Fruit fly (Drosophila melanogaster) S2 (cell line): Measurements from ENCODE around the gene CG14907.
A peak's percentile ranks its signal among the peaks of the same experiment; 100 is the strongest.

Experiments
- CG8478 ChIP-seq: fragments of >200 bp; optimal IDR thresholded peaks from 2 replicates; lab custom pipeline; 2018
- CTCF ChIP-seq, 2 experiments: fragments of >200 bp; optimal IDR thresholded peaks; 2 replicates each; lab custom pipeline; 2018

The CG14907 gene

DNA sequence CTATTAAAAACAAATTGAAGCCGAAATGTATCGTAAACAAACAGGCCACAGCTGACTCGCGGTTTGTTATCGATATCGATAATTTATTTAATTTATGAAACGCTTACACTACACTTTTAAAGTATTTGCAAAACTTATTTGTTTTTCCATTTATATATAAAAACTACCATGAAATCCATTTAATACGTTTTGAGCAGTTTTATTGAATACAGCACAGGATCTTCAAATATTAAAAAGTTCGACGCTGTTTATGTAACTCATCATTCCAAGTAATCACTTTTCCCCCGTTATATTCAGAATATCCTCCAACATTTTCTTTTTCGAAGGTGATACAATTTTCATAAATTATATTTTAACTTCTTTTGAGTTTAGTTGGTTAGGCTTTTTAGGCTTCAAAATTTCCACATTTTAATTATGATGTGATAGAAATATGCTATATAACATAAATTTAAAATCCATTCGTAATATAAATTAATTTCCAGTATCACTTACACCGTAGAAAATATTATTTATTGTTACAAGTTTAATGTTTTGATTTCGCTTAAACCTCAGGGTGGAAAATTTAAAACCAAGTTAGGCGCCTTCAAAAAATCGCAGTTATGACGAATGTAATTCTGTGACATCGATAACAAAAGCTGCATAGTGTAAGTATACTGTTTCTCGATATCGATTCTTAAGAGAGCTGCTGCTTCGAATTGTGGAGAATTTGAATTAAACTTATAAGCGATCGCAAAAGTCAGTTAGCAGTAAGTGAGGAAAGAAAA is 5.0 kb downstream of the CG14907 start, which contains the start of the genes CG10324 and CCT3:
Gene CG10324, minus strand, starts transcription at position 53 of the 764 bp plus-strand sequence.
Gene CCT3, plus strand, starts transcription at position 654 of the 764 bp plus-strand sequence.
- TF ChIP-seq CG8478 (lab: Kevin White, UChicago) (no peak), CTCF (optimal IDR thresholded peaks at IDR 0.05; lab: Kevin White, UChicago) (no peak)

dm6 chr3R:16643591-16643990 is 8.5 kb downstream of the CG14907 start, which contains the start of gene Arl6IP1:
Gene Arl6IP1 (plus strand): TSS chr3R:16643605.
- no peak for TF ChIP-seq CG8478 (lab: Kevin White, UChicago)

DNA sequence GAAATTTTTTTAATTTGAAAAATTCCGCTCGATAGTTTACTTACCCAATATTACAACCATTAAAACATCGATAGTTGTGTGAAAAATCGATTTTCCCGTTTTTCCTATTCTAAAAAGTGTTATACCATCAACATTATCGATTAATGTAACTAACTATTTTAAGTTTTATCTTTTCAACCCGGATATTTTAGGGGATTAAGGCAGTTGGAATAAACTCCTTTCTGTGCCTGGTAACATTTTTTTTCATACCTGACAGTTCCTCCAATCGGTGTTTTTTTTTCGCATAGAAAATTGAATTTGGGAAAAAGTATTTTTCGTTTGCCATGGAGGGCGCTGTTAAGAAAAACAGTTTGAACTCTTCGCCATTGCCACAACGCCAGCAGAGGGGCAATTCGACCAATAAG is 12.1 kb downstream of the CG14907 start, which contains the start of gene nonA-l:
Gene nonA-l, plus strand, starts transcription at position 201 of the 404 bp plus-strand sequence.
- no peak for TF ChIP-seq CG8478 (lab: Kevin White, UChicago)
- peak in 1 of 2 experiments; percentile 22 for TF ChIP-seq CTCF (optimal IDR thresholded peaks at IDR 0.05; lab: Kevin White, UChicago)

DNA sequence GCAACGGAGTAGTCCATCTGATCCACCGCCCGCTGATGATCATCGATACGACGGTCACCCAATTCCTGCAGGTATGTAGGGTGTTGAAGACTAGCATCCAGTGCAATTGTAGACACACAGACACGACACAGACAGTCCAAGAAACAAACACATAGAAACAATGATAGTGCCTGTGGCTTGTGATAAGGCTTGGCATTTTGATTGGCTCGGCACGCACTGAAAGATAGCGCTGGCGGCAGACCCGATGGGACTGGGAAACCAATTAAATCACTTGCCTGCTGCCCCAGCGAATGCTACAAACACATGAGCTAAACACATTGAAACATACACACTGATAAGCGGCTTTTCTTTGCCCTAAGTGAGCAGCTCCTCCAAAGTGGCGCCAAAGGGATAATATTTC is 19.4 kb downstream of the CG14907 start:
- no peak for TF ChIP-seq CG8478 (lab: Kevin White, UChicago)

DNA sequence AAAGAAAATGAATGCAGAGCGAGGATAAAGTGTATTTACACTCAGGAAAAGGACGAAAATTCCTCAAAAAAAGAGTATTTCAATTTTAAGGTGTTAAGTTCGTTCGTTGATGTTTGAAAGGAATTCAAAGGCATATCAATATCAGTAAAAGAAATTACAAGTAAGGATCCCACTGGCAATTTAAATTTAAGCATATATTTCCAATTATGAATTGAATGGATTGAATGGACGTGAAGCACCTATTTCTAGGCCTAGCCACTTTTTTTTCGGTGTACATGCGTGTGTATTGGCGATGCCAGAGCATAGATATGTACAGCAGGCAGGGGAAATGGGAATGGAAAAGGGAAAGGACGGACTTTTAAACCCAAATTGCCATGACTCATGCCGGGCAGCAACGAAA is 21.6 kb downstream of the CG14907 start:
- TF ChIP-seq CTCF (optimal IDR thresholded peaks at IDR 0.05; lab: Kevin White, UChicago): no peak
- TF ChIP-seq CG8478 (lab: Kevin White, UChicago): no peak

dm6 chr3R:16626899-16627432 is 25.2 kb downstream of the CG14907 start:
- TF ChIP-seq CTCF (optimal IDR thresholded peaks at IDR 0.05; lab: Kevin White, UChicago) (no peak), CG8478 (lab: Kevin White, UChicago) (no peak)

dm6 chr3R:16625844-16626430 is 26.2 kb downstream of the CG14907 start:
- TF ChIP-seq CTCF (optimal IDR thresholded peaks at IDR 0.05; lab: Kevin White, UChicago) (no peak), CG8478 (lab: Kevin White, UChicago) (no peak)

DNA sequence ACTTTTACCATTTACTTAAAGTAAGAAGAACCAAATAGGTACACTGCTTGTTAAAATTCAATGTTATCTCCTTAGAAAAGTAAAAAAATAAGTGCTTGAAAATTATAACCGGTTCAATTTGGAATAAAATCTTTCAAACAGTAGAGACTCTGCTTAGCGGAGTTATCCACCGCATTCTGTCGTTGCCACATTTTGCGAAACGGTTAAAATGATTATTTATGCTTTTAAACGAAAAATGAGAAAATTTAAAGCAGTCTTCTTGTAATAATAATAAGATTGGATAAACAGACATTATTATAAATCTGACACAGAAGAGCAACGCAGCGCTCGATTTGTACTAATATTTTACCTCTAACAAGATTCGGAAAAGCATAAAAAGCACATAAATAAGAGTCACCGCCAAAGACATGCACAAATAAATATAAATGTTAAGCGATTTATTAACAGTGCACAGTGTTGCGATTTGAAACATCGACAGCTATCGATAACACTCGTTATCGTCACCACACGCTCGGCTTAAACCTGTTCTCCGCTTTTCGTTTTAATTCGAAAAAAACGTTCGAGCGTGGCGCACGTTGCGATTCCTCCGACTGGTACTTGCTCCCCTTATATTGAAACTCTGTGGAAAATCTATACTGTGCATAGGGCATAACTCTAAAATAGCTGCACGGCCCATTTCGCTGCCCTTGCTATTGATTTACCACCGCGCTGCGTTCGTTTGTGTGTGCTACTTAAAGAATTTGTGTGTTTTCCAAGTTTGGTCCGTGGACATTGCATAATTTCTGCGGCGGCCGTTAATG is 27.2 kb downstream of the CG14907 start, which contains the start of gene Fas1:
Gene Fas1, plus strand, starts transcription at position 489 of the 800 bp plus-strand sequence.
- TF ChIP-seq CG8478 (lab: Kevin White, UChicago) (no peak), CTCF (optimal IDR thresholded peaks at IDR 0.05; lab: Kevin White, UChicago) (peak; percentile 45 to 66)

DNA sequence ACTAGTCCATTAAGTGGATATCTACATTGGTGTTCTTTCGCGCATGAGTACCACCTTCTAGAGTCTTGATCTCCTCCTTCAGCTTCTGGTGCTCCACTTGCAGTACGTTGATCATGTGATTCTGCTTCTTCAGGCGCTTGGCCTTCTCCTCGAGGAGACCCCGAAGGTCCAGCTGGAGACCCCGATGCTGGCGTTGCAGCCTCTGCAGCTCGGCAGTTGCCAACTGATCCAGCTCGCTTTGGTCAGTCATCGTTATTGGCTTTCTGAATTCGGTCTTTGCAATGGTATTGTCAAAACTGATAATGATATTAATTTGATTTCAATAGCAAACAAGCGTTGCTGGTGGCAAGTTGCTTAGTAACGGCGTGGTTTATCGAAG is 27.8 kb downstream of the CG14907 start, which contains the start of gene Ccdc114:
Gene Ccdc114, minus strand, starts transcription at position 347 of the 379 bp plus-strand sequence.
- no peak for TF ChIP-seq CTCF (optimal IDR thresholded peaks at IDR 0.05; lab: Kevin White, UChicago)
- TF ChIP-seq CG8478 (lab: Kevin White, UChicago): no peak

- TF ChIP-seq CTCF (optimal IDR thresholded peaks at IDR 0.05; lab: Kevin White, UChicago) (no peak), CG8478 (lab: Kevin White, UChicago) (no peak)
These were observed 31.6 kb downstream of the CG14907 start, which contains the start of gene CG14893 for dm6 chr3R:16620478-16620877. Gene CG14893 (plus strand): TSS chr3R:16620778.

DNA sequence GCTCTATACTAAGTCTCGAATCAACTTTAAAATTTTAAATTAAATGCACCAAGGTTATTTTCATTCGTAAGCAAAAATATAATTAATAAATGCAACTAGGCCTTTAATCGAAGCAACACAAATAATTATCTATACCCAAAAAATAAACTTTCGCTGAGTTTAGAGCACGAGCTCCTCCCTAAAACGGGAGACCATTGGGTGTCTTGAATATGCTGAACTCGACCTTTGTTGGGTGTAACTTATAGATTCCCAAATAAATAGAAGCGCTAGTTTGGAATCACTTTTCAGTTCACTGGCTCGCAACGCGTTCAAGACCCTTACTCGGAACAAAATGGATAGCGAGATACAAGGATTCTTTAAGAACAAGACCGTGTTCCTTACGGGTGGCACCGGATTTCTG is 34.5 kb downstream of the CG14907 start, which contains the start of gene CG17560:
Gene CG17560, plus strand, starts transcription at position 301 of the 400 bp plus-strand sequence.
- TF ChIP-seq CG8478 (lab: Kevin White, UChicago): no peak

dm6 chr3R:16615009-16615408 is 37.1 kb downstream of the CG14907 start, which contains the start of gene CG17562:
Gene CG17562 (plus strand): TSS chr3R:16615309.
- TF ChIP-seq CG8478 (lab: Kevin White, UChicago) (no peak), CTCF (optimal IDR thresholded peaks at IDR 0.05; lab: Kevin White, UChicago) (no peak)

DNA sequence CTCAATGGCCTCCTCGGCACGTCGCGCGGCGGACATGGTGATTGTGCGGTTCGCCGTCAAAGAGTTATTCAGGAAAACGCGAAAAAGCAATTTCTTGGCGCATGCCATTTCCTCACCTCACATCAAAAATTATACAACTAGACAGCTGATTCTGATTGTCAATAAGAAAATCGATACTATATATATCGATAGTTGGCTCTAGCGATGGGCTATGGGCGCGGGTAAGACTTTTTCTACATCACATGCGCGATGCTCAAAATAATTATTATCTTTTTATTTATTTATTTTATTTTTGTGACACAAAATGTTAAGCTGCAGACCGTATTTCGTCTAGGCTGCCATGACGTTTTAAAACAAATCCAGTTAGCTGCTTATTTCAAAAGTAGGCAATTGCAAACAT is 37.9 kb downstream of the CG14907 start, which contains the start of gene CG10340:
Gene CG10340, minus strand, starts transcription at position 151 of the 400 bp plus-strand sequence.
- TF ChIP-seq CG8478 (lab: Kevin White, UChicago) (no peak), CTCF (optimal IDR thresholded peaks at IDR 0.05; lab: Kevin White, UChicago) (peak in 1 of 2 experiments; percentile 10)

DNA sequence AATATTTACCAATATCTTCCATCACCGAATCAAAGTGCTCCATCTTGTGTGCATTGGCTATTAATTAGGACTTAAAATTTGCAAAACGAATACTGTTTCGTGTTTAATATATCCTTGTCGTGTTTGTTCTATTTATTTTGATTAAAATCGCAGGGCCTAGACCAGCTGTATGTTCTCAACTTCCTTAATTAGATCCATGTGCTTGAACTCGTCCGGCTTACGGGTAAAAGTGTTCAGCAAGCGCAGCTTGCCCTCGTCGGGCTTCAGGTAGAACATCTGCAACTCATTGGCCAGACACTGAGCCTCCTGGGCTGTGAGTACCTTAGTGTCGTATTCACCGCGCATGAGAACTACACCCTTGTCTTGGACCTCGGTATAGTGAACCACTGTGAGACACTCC is 38.8 kb downstream of the CG14907 start, which contains the start of gene CG12783:
Gene CG12783, minus strand, starts transcription at position 101 of the 400 bp plus-strand sequence.
- TF ChIP-seq CG8478 (lab: Kevin White, UChicago) (no peak), CTCF (optimal IDR thresholded peaks at IDR 0.05; lab: Kevin White, UChicago) (no peak)
